Worm (Caenorhabditis elegans) whole organism, L4/young adult: ENCODE measurements around the gene ent-2.

Experiments used
- dao-5 ChIP-seq: sonication (generic microtip); optimal IDR thresholded peaks from 2 replicates; lab custom pipeline; 2016; ENCODE audit warnings: missing genotype, missing genetic modification characterization, moderate library complexity, missing compliant biosample characterization
- him-1 ChIP-seq: sonication (generic microtip); optimal IDR thresholded peaks from 2 replicates; lab custom pipeline; 2016; ENCODE audit warnings: missing genotype, missing genetic modification reagents, missing genetic modification characterization, missing compliant biosample characterization

DNA sequence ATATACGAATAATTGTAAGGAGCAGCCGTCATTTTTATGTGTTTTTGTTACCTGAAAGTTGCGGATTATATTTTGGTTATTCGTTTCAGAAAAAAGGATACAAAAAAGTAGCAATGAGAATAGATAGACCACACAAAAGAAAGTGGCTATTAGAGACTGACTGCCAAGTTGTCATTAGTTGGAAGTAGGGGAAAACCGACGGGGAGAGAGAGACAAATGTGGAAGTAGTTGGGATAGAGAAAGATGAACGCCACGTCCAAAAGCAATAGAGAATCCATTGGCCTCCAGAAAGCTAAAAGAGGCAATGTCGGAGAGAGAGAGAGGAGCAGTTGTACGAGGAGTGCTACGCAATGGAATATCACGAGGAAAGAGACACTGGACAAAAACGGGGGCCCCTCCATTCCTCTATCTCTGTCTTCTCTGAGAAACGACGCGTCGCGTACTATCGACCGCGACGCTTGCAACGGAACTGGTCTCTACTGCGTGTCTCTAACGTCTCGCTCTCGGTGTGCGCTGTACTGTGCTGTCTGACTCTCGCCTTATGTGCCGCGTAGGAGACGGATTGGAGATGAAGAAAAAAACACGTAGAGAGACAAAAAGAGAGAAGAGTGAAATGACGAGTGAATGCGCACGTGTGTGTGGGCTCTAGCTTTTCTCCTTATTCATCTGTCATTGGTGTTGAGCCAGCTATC is 5.9 kb downstream of the ent-2 start, which contains the start of gene rab-14:
- TF ChIP-seq him-1 (tag; lab: Kevin White, UChicago) (peak; percentile 54), dao-5 (peak; percentile 50)
